Fruit fly (Drosophila melanogaster) whole organism, larva: Measurements from ENCODE around the gene CG13000.

Source experiments
- noc ChIP-seq: fragments of 200-800 bp; sonication (Bioruptor generic); optimal IDR thresholded peaks from 3 replicates; lab custom pipeline; 2019; ENCODE audit warnings: missing biosample characterization, mild to moderate bottlenecking, missing genetic modification characterization, moderate library complexity

CG13000 gene

DNA sequence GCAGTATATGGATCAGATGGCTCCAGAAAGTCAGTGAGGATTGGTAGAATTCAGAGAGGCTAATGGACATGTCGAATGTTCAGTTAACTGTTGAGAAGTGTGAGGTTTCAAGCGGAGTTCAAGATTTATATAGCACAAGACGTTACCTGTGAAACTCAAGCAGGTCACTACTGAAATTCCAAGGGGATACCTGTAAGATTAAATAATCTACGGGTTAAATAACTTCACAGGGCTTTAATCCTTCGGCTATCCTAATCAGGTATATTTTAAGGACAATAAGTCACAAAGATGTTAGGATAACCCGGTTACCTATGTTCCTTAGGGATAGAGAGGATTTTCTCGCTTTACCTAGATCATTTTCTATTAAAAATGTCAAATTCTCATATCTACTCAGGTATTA is at the start of gene CG13000:
Gene CG13000, minus strand, starts transcription at position 101 of the 400 bp plus-strand sequence.
- TF ChIP-seq noc, result no peak

DNA sequence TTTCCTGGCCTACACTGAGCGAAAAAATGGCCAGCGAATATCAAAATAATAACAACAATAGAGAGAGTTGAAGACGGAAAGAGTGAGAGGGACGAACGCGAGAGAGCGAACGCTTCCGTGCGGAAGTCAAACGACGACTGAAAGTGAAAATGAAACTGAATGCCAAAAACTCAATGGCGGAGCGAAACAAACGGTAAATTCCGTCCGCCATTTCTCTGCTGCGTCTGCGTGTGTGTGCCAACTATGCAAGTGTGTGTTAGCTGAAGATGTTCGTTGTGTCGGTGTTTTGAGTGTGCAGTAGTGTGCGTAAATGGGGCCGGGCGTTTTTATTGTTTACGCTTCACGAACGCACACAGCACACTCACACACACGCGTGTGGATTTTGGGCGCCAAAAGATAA is 38.7 kb upstream of the CG13000 start:
- TF ChIP-seq noc, result no peak

DNA sequence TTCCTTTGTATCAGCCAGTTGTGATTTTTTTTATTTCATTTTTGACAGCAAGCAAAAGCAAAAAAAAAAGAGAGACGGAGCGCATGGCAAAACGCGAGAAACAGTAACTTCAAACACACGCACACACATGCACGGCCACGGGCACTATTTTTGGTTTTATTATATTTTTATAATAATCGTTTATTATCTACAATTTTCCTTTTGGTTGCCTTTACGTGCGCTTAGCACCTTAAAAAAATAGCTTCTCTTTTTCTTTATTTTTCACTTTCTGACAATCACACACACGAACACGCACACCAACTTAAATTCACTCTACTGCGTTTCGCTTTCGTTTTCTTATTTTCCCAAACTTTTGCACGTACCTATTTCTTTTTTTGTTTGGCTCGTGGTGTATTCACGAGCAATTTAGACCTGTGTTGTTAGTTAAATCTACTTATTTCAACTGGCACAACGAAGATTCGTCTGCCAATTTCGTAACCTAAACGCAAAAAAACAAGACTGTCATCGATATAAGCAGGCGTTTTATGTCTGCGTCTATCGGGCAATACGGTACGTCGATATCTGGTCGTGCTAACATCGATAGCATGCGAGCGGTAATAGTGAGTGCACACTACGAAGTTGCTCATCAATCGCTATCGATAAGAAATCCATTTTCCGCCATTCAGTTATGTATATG is 20.0 kb upstream of the CG13000 start, which contains the start of gene Ubr1:
Gene Ubr1, minus strand, starts transcription at position 532 of the 676 bp plus-strand sequence.
- TF ChIP-seq noc, result no peak

DNA sequence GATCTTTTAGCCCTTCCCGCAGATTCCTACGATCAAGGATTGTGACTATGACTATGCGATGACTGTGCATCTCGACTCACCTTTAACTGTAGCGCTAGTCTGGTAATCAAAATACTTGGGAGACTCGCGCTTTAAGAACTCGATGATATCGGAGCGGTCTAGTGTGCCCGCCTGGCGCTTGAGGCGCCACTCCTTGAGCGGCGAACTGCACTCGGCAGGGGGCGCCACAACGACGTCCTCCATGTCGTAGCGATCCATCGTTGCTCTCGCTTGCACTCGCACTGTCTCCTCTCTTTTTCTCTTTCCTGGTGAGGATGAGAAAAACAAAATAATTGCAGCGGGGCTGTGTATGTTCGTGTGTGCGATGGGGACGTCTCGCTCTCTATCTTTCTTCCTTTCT is 19.1 kb upstream of the CG13000 start:
- no peak for TF ChIP-seq noc

DNA sequence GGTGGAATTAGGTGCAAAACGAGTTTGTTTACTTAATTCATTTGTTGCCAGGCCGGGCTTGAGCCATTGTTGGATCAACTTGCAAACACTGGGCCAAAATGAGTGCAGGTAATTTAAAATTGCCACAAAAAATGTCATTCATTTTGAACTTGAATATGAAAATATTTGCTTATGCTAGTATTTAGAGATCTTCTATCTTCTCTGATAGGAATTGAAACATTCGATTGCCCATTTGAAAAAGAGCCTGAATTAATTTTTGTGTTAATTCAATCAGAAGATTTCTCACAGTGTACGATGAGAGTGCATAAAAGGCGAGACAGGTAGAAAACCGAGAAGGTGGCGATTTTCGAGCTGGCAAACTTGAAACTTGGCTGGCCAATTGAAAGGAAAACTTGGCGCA is 18.3 kb upstream of the CG13000 start:
- TF ChIP-seq noc, result peak; percentile 28

DNA sequence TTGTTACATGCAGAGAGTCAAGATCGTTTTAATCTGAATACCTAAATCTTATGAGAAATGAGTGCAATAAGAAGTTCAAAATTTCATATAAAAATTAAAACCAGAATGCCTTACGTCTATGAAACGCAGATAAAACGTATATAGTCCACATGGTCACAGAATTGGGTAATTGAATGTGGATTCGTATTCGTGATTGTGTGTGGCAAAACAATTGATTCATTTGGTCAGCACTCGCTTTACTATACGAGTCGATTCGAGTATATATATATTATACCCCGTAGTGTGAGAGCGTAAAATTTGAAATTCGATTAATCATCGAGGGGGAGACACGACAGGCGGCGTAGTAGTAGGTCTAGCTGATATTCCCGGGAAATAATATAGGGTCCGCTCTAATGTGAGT is 1.7 kb downstream of the CG13000 start:
- TF ChIP-seq noc, result peak; percentile 10

DNA sequence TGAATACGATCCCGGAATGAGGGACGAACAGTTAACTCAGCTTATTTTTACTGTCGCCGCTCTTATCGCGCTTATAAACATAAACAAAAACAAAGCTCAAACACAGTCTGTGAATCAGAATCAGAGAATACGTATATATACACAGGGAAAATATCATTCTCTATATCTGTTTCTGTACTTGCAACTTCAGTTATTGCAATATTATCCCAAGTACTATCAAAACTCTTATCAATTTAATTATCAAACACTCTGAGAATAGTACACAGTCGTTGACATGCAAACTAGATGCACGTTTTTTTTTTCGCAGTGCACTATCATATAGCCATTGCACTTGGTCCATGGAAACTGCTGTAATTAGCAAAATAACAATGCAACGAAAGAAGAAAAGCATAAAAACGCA is 2.9 kb downstream of the CG13000 start:
- TF ChIP-seq noc, result no peak

DNA sequence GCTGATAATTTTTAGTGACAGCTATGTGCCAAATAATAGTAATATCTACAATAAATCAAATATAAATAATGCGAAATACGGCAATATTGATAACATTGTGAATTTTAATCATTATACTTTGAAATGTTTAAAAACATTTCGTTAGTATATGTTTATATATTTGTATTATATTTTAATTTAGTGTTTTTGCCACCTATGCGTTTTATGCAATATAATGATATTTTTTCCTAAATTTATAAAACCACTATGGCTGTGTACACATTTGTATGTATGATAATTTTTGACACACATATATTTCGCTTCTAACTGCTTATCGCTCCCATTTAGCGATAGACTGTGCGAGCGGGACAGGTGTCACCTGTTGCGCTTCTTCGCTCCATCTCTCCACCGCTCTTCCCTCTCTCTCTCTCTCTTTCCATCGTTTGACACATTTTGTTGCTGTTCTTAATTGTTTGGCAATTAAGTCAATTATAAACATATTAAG is 4.2 kb downstream of the CG13000 start:
- TF ChIP-seq noc, result peak; percentile 94

DNA sequence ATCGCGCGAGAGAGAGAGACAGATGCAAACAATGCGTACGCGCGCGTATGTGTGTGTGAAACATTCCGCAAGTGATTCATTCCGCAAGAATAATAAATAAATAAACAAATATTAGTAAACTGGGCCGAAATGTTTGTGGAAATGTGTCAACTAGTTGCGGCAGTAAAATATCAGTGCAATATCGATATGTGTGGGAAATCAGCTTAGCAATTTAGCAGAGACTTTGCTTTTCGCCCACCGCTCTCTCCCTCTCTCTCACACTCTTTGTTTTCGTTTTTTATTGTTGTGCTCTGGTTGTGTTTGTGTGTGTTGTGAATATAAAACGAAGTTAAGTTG is 4.8 kb downstream of the CG13000 start:
- TF ChIP-seq noc, result no peak

DNA sequence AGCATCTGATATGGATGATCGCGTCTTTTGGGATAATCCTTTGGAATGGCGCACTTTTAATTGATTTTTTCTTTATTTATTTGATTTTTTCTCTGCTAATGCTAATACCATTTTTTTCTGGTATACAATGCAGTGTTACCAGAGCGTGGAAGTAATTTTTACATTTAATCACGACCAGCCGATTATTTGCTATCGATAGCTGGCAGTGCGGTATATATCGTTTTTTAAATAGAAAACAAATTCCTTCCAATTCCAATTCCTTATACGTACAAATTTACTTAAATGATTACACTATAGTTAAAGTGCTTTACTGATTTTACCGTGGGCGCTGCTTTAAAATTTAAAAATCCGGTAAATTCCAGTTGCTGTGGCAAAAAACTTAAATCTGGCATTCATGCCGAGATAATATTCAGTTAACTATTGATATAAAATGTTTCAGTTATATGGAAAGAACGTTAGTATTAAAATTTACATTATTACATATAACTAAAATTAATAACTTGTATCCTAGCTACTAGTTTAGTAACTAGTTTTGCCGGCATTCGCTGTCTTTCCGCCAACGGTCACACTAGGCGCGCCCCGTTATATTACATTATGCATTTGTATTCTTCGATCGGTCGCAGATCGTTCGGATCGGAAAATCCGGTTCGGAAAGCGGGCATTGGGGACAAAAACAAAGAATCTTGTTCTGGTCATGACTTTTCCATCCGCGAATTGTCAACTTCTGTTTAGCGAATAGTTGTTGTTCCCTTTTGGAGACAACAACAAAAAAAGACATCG is 5.3 kb downstream of the CG13000 start, which contains the start of the genes CG13001 and RhoGAP15B:
Gene CG13001, minus strand, starts transcription at position 137 of the 780 bp plus-strand sequence.
Gene RhoGAP15B, plus strand, starts transcription at position 556 of the 780 bp plus-strand sequence.
- TF ChIP-seq noc, result peak; percentile 9

DNA sequence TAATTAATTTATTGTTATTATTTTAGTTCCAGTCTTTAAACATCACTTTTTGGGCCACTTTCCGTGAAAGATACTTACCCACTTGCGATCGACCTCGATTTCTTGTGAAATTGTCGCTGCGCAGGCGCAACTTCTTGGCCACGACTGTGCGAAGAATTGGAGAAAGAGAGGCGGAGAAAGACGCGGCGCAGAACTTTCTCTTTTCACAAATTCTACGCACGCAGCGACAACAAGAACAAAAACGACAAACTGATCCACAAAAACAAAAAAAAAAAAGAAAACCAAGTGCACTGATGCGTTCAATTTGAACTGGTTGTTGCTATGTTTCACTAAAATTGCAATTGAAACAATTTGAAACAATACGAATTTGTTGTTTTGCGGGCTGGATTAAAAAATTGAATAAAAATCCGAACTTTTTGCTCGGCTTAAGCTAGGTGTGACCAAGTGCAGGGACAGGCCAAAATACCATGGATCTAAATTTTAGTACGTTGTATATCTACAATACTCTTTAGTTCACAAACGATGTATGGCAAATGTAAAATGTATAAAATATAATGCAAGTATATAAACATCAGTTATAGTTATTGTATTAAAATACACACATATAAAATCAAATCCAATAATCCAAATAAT is 7.7 kb downstream of the CG13000 start, which contains the start of gene wus:
Gene wus, minus strand, starts transcription at position 448 of the 633 bp plus-strand sequence.
- TF ChIP-seq noc, result no peak

DNA sequence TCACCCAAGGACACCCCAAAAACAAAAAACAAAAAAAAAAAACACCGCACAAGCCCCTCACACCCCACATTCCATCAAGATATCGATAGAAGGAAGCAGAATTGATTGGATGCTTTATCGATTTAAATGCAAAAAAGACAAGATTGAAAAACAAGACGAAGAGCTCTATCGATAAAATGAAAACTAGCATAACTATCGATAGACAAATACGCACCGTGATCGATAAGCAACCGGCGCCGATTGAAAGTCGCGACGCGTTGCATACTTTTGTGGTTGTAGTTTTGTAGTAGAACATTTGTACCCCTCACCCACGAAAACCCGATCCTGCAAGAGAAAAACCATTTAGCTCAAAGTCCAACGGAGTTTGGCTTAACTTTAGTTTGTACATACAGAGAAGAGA is 11.6 kb downstream of the CG13000 start:
- no peak for TF ChIP-seq noc

DNA sequence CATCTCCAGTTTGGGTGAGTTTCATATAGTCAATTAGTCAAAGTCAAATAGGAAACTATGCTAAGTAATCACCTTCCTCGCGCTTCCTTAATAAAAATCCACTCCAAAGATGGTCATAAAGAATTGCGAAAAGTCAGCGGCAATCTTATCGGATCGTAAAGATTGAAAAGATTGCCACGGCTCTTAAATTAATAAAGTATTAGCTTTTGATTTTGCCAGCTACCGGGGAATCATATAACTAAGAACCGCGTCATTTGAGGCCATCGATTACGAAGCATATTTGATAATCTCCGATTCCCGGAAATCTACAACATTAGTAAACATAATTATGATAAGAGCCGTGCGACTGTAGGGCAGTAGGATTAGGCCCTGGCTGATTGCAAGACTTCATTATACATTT is 13.8 kb downstream of the CG13000 start:
- peak; percentile 69 for TF ChIP-seq noc

DNA sequence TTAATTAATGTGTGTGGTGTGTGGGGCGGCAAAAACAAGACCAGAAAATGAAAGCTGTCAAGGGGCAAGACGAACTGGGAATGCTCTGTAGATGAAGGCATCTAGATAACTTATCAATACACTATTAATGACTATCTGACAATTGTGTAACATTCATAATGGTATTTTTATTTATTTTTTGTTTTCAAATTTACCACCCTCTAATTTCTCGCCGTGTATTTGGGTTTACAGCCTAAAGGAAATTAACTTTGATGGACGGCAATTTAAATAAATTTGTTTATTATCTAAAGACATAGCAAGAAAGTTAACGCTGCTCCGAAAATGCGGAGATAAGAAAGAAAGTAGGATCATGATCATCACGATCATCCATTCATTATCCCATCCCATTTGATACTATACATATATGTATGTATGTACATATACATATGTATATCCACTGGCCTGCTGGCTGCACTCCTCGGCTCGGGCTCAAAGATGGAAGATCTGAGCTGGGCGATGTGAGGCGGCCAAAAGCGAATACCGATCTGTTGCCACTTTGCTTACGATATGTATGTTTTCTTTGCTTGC is 15.4 kb downstream of the CG13000 start:
- no peak for TF ChIP-seq noc

DNA sequence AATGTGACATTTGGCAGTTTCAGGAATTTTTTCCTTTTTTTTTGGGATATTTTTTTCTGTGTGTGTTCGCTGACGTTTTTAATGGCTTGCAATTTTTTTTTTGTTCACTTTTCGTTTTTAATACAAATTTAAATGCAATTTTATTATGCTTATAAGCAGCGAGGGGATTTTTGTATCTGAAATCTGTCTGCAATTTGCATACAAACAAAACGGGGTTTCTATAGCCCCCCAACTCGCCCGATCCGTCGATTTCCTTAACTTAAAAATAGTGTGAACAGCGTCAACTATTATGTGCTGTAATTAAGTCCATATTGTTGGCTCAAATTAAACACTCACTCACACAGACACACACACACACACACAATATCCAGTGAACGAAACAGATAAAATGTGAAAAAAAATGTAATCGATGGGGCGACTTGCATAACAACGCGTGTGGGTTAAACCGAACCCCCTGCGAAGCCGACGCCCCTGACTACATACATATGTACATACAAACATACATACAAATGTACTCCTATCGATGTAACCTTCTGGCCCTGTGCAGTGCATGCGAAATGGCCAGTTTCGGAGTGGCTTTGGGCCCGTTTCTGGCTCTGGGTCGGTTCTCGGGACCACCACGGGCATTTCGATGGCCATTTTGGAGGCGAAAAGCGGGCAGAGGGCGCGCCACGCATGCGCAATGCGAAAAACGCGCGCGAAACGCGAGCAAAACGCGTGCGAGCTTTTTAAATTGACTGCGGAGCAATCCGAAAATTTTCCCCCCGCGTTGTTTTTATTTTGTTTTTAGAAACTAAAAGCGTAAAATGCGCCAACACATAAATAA is 16.1 kb downstream of the CG13000 start:
- TF ChIP-seq noc, result no peak
